Worm (Caenorhabditis elegans) whole organism, L1 larva: ENCODE data around the gene alh-12.
A peak's percentile ranks its signal among the peaks of the same experiment; 100 is the strongest.

Experiments used
- C04F5.9 ChIP-seq: sonication (generic microtip); optimal IDR thresholded peaks from 2 replicates; lab custom pipeline; 2016; ENCODE audit warnings: missing genetic modification characterization, missing compliant biosample characterization
- C34B4.2 ChIP-seq: sonication (generic microtip); optimal IDR thresholded peaks from 2 replicates; lab custom pipeline; 2017; ENCODE audit warnings: mild to moderate bottlenecking, missing genetic modification characterization, missing compliant biosample characterization
- Y116A8C.19 ChIP-seq: sonication (generic microtip); optimal IDR thresholded peaks from 2 replicates; lab custom pipeline; 2016; ENCODE audit warnings: missing compliant biosample characterization, missing genetic modification characterization, borderline replicate concordance
- ama-1 ChIP-seq: fragments of 150-350 bp; optimal IDR thresholded peaks from 2 replicates; lab custom pipeline; 2014
- blmp-1 ChIP-seq: fragments of 150-350 bp; optimal IDR thresholded peaks from 2 replicates; lab custom pipeline; 2014; ENCODE audit warnings: missing biosample characterization, missing genetic modification characterization
- ceh-8 ChIP-seq: fragments of 200-800 bp; sonication (Bioruptor generic); optimal IDR thresholded peaks from 2 replicates; lab custom pipeline; 2018; ENCODE audit warnings: mild to moderate bottlenecking, missing genetic modification characterization, moderate library complexity, missing compliant biosample characterization
- ceh-82 ChIP-seq, 3 experiments: fragments of 150-350 bp in 1 of 3; sonication (generic microtip) in 2 of 3; optimal IDR thresholded peaks; 2 replicates each; lab custom pipeline; 2014 to 2017; ENCODE audit warnings: missing biosample characterization in 3 of 3, missing genetic modification characterization in 3 of 3
- ceh-88 ChIP-seq: fragments of 200-800 bp; sonication (Bioruptor generic); IDR thresholded peaks from 2 replicates; pipeline ENCODE4 v1.3.6; 2022; ENCODE audit warnings: missing genetic modification characterization, missing compliant biosample characterization
- ceh-90 ChIP-seq: sonication (generic microtip); optimal IDR thresholded peaks from 2 replicates; lab custom pipeline; 2016; ENCODE audit warnings: missing genetic modification characterization, missing compliant biosample characterization
- ces-1 ChIP-seq: fragments of 150-350 bp; optimal IDR thresholded peaks from 2 replicates; lab custom pipeline; 2014; ENCODE audit warnings: missing biosample characterization, missing genetic modification reagents, missing genetic modification characterization
- egl-27 ChIP-seq, 2 experiments: fragments of 150-350 bp in 1 of 2; sonication (generic microtip); optimal IDR thresholded peaks; 3 replicates each; lab custom pipeline; 2017 to 2018; ENCODE audit warnings: missing biosample characterization in 2 of 2, missing genetic modification characterization in 2 of 2, missing genetic modification reagents in 2 of 2
- elt-2 ChIP-seq: sonication (generic microtip); optimal IDR thresholded peaks from 2 replicates; lab custom pipeline; 2016; ENCODE audit warnings: missing genetic modification characterization, mild to moderate bottlenecking, inconsistent platforms, missing compliant biosample characterization, missing genetic modification reagents
- elt-3 ChIP-seq, 6 experiments: fragments of 150-350 bp in 1 of 6; sonication (generic microtip); optimal IDR thresholded peaks; 2 replicates each; lab custom pipeline; 2017 to 2018; ENCODE audit warnings: missing biosample characterization in 6 of 6, missing genetic modification characterization in 6 of 6, inconsistent platforms in 1 of 6
- ets-5 ChIP-seq: fragments of 200-800 bp; sonication (Bioruptor generic); IDR thresholded peaks from 2 replicates; pipeline ENCODE4 v1.3.6; 2022; ENCODE audit warnings: missing genetic modification characterization, missing compliant biosample characterization
- fos-1 ChIP-seq: fragments of 150-350 bp; optimal IDR thresholded peaks from 2 replicates; lab custom pipeline; 2014; ENCODE audit warnings: missing biosample characterization, missing genetic modification characterization
- grh-1 ChIP-seq: fragments of 200-800 bp; sonication (Bioruptor generic); IDR thresholded peaks from 2 replicates; pipeline ENCODE4 v1.3.6; 2022; ENCODE audit warnings: missing genetic modification reagents, missing genetic modification characterization, missing compliant biosample characterization
- hlh-4 ChIP-seq: sonication (generic microtip); optimal IDR thresholded peaks from 2 replicates; lab custom pipeline; 2016; ENCODE audit warnings: mild to moderate bottlenecking, missing genetic modification characterization, missing compliant biosample characterization
- hpl-2 ChIP-seq: fragments of 150-350 bp; optimal IDR thresholded peaks from 2 replicates; lab custom pipeline; 2014; ENCODE audit warnings: missing biosample characterization, missing genetic modification reagents, missing genetic modification characterization
- irx-1 ChIP-seq: sonication (generic microtip); optimal IDR thresholded peaks from 2 replicates; lab custom pipeline; 2016; ENCODE audit warnings: missing genetic modification characterization, missing compliant biosample characterization
- lin-13 ChIP-seq: fragments of 150-350 bp; optimal IDR thresholded peaks from 2 replicates; lab custom pipeline; 2014; ENCODE audit warnings: missing biosample characterization, missing genetic modification reagents, missing genetic modification characterization
- lin-14 ChIP-seq: fragments of 200-800 bp; sonication (Bioruptor generic); optimal IDR thresholded peaks from 2 replicates; lab custom pipeline; 2018; ENCODE audit warnings: mild to moderate bottlenecking, missing genetic modification characterization, moderate library complexity, missing compliant biosample characterization
- lin-35 ChIP-seq, 2 experiments: fragments of 150-350 bp; optimal IDR thresholded peaks; 2 replicates each; lab custom pipeline; 2014; ENCODE audit warnings: missing biosample characterization in 2 of 2, missing genetic modification characterization in 2 of 2, missing genetic modification reagents in 2 of 2
- lin-39 ChIP-seq: fragments of 150-350 bp; optimal IDR thresholded peaks from 2 replicates; lab custom pipeline; 2014; ENCODE audit warnings: missing biosample characterization, missing genetic modification reagents, missing genetic modification characterization
- lir-3 ChIP-seq: sonication (generic microtip); optimal IDR thresholded peaks from 2 replicates; lab custom pipeline; 2016; ENCODE audit warnings: mild to moderate bottlenecking, missing genetic modification characterization, moderate library complexity, missing compliant biosample characterization; ENCODE audit not compliant: poor library complexity
- lsy-2 ChIP-seq, 2 experiments: fragments of 150-350 bp; optimal IDR thresholded peaks; 2 replicates each; lab custom pipeline; 2014; ENCODE audit warnings: missing biosample characterization in 2 of 2, missing genetic modification characterization in 2 of 2
- mab-9 ChIP-seq: fragments of 200-800 bp; sonication (Bioruptor generic); IDR thresholded peaks from 2 replicates; pipeline ENCODE4 v1.3.6; 2022; ENCODE audit warnings: missing genetic modification reagents, missing genetic modification characterization, missing compliant biosample characterization
- mef-2 ChIP-seq: fragments of 150-350 bp; optimal IDR thresholded peaks from 2 replicates; lab custom pipeline; 2014; ENCODE audit warnings: missing biosample characterization, missing genetic modification characterization
- nhr-11 ChIP-seq: fragments of 150-350 bp; optimal IDR thresholded peaks from 2 replicates; lab custom pipeline; 2014; ENCODE audit warnings: missing biosample characterization, missing genetic modification characterization
- nhr-20 ChIP-seq: sonication (generic microtip); optimal IDR thresholded peaks from 2 replicates; lab custom pipeline; 2016; ENCODE audit warnings: mild to moderate bottlenecking, missing genetic modification characterization, missing compliant biosample characterization
- nhr-237 ChIP-seq: fragments of 150-350 bp; optimal IDR thresholded peaks from 2 replicates; lab custom pipeline; 2014; ENCODE audit warnings: missing biosample characterization, missing genetic modification characterization
- nhr-28 ChIP-seq: fragments of 150-350 bp; optimal IDR thresholded peaks from 2 replicates; lab custom pipeline; 2014; ENCODE audit warnings: missing biosample characterization, missing genetic modification characterization
- nhr-71 ChIP-seq: sonication (generic microtip); optimal IDR thresholded peaks from 2 replicates; lab custom pipeline; 2016; ENCODE audit warnings: mild to moderate bottlenecking, missing genetic modification characterization, moderate library complexity, missing compliant biosample characterization
- nhr-76 ChIP-seq: sonication (generic microtip); optimal IDR thresholded peaks from 2 replicates; lab custom pipeline; 2017; ENCODE audit warnings: missing biosample characterization, missing genetic modification characterization
- nhr-85 ChIP-seq: sonication (generic microtip); peaks from one replicate; lab custom pipeline; 2016; ENCODE audit warnings: missing genetic modification characterization, inconsistent platforms, missing compliant biosample characterization
- skn-1 ChIP-seq: fragments of 150-350 bp; optimal IDR thresholded peaks from 2 replicates; lab custom pipeline; 2014; ENCODE audit warnings: missing biosample characterization, missing genetic modification characterization
- snpc-4 ChIP-seq: fragments of 150-350 bp; optimal IDR thresholded peaks from 2 replicates; lab custom pipeline; 2014; ENCODE audit warnings: missing biosample characterization, missing genetic modification characterization
- snu-23 ChIP-seq: sonication (generic microtip); optimal IDR thresholded peaks from 2 replicates; lab custom pipeline; 2016; ENCODE audit warnings: missing genetic modification characterization, missing compliant biosample characterization
- sptf-1 ChIP-seq: fragments of 150-350 bp; optimal IDR thresholded peaks from 2 replicates; lab custom pipeline; 2014; ENCODE audit warnings: missing biosample characterization, missing genetic modification characterization
- tbx-2 ChIP-seq: sonication (generic microtip); optimal IDR thresholded peaks from 2 replicates; lab custom pipeline; 2016; ENCODE audit warnings: missing genetic modification characterization, missing compliant biosample characterization
- tlp-1 ChIP-seq: fragments of 150-350 bp; optimal IDR thresholded peaks from 2 replicates; lab custom pipeline; 2014; ENCODE audit warnings: missing biosample characterization, missing genetic modification characterization
- unc-130 ChIP-seq: fragments of 150-350 bp; optimal IDR thresholded peaks from 2 replicates; lab custom pipeline; 2017; ENCODE audit warnings: missing biosample characterization, missing genetic modification characterization, inconsistent platforms
- unc-30 ChIP-seq: sonication (generic microtip); optimal IDR thresholded peaks from 2 replicates; lab custom pipeline; 2017; ENCODE audit warnings: missing biosample characterization, missing genetic modification characterization
- unc-86 ChIP-seq: sonication (generic microtip); optimal IDR thresholded peaks from 2 replicates; lab custom pipeline; 2016; ENCODE audit warnings: missing genetic modification characterization, missing compliant biosample characterization
- unc-98 ChIP-seq: fragments of 200-800 bp; sonication (Bioruptor generic); IDR thresholded peaks from 2 replicates; pipeline ENCODE4 v1.3.6; 2022; ENCODE audit warnings: missing genetic modification characterization, missing compliant biosample characterization
- zag-1 ChIP-seq: fragments of 150-350 bp; optimal IDR thresholded peaks from 2 replicates; lab custom pipeline; 2014; ENCODE audit warnings: missing biosample characterization, missing genetic modification characterization
- zip-4 ChIP-seq: fragments of 200-800 bp; sonication (Bioruptor generic); optimal IDR thresholded peaks from 2 replicates; lab custom pipeline; 2018; ENCODE audit warnings: mild to moderate bottlenecking, missing genetic modification characterization, moderate library complexity, missing compliant biosample characterization
- ztf-11 ChIP-seq, 2 experiments: sonication (generic microtip); optimal IDR thresholded peaks; 2 replicates each; lab custom pipeline; 2016 to 2017; ENCODE audit warnings: missing genetic modification characterization in 2 of 2, missing biosample characterization in 1 of 2, missing compliant biosample characterization in 1 of 2
- ztf-4 ChIP-seq: fragments of 150-350 bp; optimal IDR thresholded peaks from 2 replicates; lab custom pipeline; 2014; ENCODE audit warnings: missing biosample characterization, missing genetic modification characterization

Gene alh-12

DNA sequence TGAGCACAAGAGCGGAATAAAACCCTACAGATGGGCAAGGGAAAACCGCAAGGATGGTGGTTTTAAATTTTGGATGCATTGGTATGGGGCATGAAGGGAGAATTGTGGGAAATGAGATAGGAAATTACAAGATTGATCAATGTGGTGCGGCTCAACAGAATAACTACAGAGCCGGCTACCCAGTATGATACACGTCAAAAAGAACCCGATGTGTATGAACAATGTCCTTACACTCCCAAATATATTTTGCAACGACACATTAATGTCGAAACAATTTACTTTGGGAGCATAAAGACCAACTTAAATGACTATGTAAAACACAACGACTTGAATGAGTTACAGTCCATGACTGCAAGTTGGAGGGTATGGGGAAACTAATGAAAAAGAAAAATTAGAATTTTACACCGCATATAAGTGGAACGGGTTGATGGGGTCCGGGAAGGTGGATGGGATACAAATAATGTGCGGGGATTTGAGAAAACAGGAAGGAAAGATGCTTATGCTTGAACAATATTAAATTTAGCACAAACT, 41.8 kb downstream of the alh-12 start:
- no peak for TF ChIP-seq ces-1 (GFP tag; lab: Kevin White, UChicago)
- TF ChIP-seq C34B4.2 (tag; lab: Kevin White, UChicago) = no peak
- TF ChIP-seq ceh-8 (GFP tag; lab: Kevin White, UChicago) = no peak
- TF ChIP-seq unc-30 (tag; lab: Kevin White, UChicago) = no peak
- no peak for TF ChIP-seq irx-1 (tag; lab: Kevin White, UChicago)
- TF ChIP-seq sptf-1 (tag; lab: Kevin White, UChicago) = no peak
- TF ChIP-seq unc-130 (tag; lab: Kevin White, UChicago) = no peak
- no peak for TF ChIP-seq ztf-4 (tag; lab: Kevin White, UChicago)
- TF ChIP-seq ama-1 (lab: Kevin White, UChicago) = no peak
- TF ChIP-seq nhr-11 (tag; lab: Kevin White, UChicago) = no peak
- TF ChIP-seq zag-1 (tag; lab: Kevin White, UChicago) = no peak
- no peak for TF ChIP-seq lin-13 (GFP tag; lab: Kevin White, UChicago)
- TF ChIP-seq ceh-88 (GFP tag; lab: Robert Waterston, UW) = no peak
- TF ChIP-seq ets-5 = no peak

DNA sequence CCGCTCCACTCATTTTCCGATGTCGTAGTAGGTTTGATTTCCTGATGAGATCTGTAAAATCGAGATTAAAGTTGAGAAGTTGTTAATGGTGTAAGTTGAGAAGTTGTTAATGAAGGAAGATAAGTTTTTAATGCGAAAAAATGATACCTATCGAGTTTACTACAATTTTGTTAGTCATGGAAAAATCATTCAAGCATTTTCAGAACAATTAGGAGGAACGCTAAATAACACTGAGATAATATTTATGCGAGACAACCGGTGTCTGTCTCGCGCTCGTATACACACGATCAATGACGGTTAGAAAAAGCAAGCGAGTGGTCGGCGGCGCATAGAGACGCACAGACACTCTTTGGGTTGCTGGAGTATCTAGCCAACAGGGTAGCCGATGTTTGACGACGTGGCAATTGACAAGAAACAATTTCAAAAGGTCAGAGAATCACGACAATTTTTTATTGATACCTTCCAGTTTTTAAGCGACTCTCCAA, 44.0 kb downstream of the alh-12 start, which contains the start of gene cgh-1:
Gene cgh-1 (minus strand): TSS at position 51 of the 485 bp plus-strand sequence.
- TF ChIP-seq fos-1 (no peak), blmp-1 (peak; percentile 3)

DNA sequence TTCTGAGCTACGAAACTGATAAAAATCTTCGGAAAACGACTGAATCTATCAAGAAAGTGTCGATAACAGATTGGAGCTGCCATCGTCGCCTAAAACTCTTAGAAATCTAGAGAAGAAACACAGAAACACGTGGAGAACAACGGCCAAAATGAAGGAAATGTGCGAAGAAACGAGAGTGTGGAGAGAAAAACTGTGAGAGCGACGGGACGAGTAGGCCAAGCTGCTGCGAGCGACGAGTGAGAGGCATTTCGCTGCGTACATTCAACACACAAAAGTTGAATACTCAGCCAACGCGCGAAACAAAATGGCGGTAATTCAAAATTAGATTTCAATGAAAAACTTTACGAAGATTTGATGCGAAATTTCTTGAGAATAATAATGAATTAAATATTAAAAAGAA, 44.5 kb downstream of the alh-12 start:
- TF ChIP-seq egl-27 (tag; optimal IDR thresholded peaks at IDR 0.05; lab: Kevin White, UChicago) (no peak), nhr-76 (tag; lab: Kevin White, UChicago) (no peak), nhr-11 (tag; lab: Kevin White, UChicago) (peak; percentile 63), mef-2 (tag; lab: Kevin White, UChicago) (no peak), ztf-11 (tag; optimal IDR thresholded peaks at IDR 0.05; lab: Kevin White, UChicago) (no peak), hlh-4 (tag; lab: Kevin White, UChicago) (no peak), ceh-8 (GFP tag; lab: Kevin White, UChicago) (no peak), unc-86 (peak; percentile 73), snpc-4 (peak; percentile 70), ama-1 (lab: Kevin White, UChicago) (no peak), elt-2 (peak; percentile 64), ces-1 (GFP tag; lab: Kevin White, UChicago) (no peak), lir-3 (peak; percentile 70), elt-3 (tag; optimal IDR thresholded peaks at IDR 0.05; lab: Kevin White, UChicago) (peak in 3 of 6 experiments; percentile 53 to 63 (median 56)), tlp-1 (tag; lab: Kevin White, UChicago) (no peak), ztf-4 (tag; lab: Kevin White, UChicago) (peak; percentile 62), zip-4 (GFP tag; lab: Kevin White, UChicago) (peak; percentile 13), hpl-2 (GFP tag; lab: Kevin White, UChicago) (no peak), ceh-82 (tag; optimal IDR thresholded peaks at IDR 0.05; lab: Kevin White, UChicago) (peak; percentile 71 to 86 (median 75)), snu-23 (peak; percentile 91), C34B4.2 (tag; lab: Kevin White, UChicago) (no peak), nhr-71 (tag; lab: Kevin White, UChicago) (peak; percentile 94), nhr-85 (tag; lab: Kevin White, UChicago) (peak; percentile 88), mab-9 (peak; percentile 63; the same call in 1 of the 2 replicates), lin-14 (GFP tag; lab: Kevin White, UChicago) (peak; percentile 95), unc-98 (GFP tag; lab: Robert Waterston, UW) (no peak), nhr-237 (peak; percentile 48), lsy-2 (tag; optimal IDR thresholded peaks at IDR 0.05; lab: Kevin White, UChicago) (peak; percentile 89 to 90), tbx-2 (tag; lab: Kevin White, UChicago) (peak; percentile 82), lin-13 (GFP tag; lab: Kevin White, UChicago) (peak; percentile 99), nhr-28 (tag; lab: Kevin White, UChicago) (no peak), ceh-90 (tag; lab: Kevin White, UChicago) (no peak), Y116A8C.19 (no peak), lin-39 (peak; percentile 73), nhr-20 (tag; lab: Kevin White, UChicago) (peak; percentile 86), lin-35 (GFP tag; optimal IDR thresholded peaks at IDR 0.05; lab: Kevin White, UChicago) (peak; percentile 98 to 99), C04F5.9 (tag; lab: Kevin White, UChicago) (peak; percentile 63), grh-1 (GFP tag; lab: Robert Waterston, UW) (peak; percentile 47; the same call in 1 of the 2 replicates), skn-1 (tag; lab: Kevin White, UChicago) (peak; percentile 81)
